Worm (Caenorhabditis elegans) whole organism, L3 larva: Measurements from ENCODE around the gene glb-31.

Source experiments
- R02D3.7 ChIP-seq: fragments of 150-350 bp; optimal IDR thresholded peaks from 2 replicates; lab custom pipeline; 2014; ENCODE audit warnings: missing biosample characterization, missing genetic modification characterization
- ZK546.5 ChIP-seq: sonication (generic microtip); optimal IDR thresholded peaks from 2 replicates; lab custom pipeline; 2017; ENCODE audit warnings: missing biosample characterization, missing genetic modification characterization
- ama-1 ChIP-seq: fragments of 150-350 bp; optimal IDR thresholded peaks from 2 replicates; lab custom pipeline; 2018
- ceh-16 ChIP-seq: sonication (generic microtip); optimal IDR thresholded peaks from 2 replicates; lab custom pipeline; 2017; ENCODE audit warnings: missing biosample characterization, missing genetic modification characterization
- ceh-28 ChIP-seq: fragments of 150-350 bp; optimal IDR thresholded peaks from 2 replicates; lab custom pipeline; 2014; ENCODE audit warnings: missing biosample characterization, missing genetic modification reagents, missing genetic modification characterization
- daf-12 ChIP-seq: fragments of 150-350 bp; optimal IDR thresholded peaks from 2 replicates; lab custom pipeline; 2014; ENCODE audit warnings: missing biosample characterization, missing genetic modification reagents, missing genetic modification characterization
- egl-27 ChIP-seq: sonication (generic microtip); optimal IDR thresholded peaks from 4 replicates; lab custom pipeline; 2017; ENCODE audit warnings: missing biosample characterization, missing genetic modification reagents, missing genetic modification characterization
- egl-5 ChIP-seq: fragments of 150-350 bp; optimal IDR thresholded peaks from 2 replicates; lab custom pipeline; 2017; ENCODE audit warnings: missing biosample characterization, missing genetic modification reagents, missing genetic modification characterization, inconsistent platforms
- elt-1 ChIP-seq: fragments of 150-350 bp; optimal IDR thresholded peaks from 2 replicates; lab custom pipeline; 2014; ENCODE audit warnings: missing biosample characterization, missing genetic modification characterization
- elt-3 ChIP-seq, 3 experiments: fragments of 150-350 bp in 1 of 3; sonication (generic microtip) in 2 of 3; optimal IDR thresholded peaks; 2 replicates in 2 of 3; 4 replicates in 1 of 3; lab custom pipeline; 2014 to 2017; ENCODE audit warnings: missing biosample characterization in 3 of 3, missing genetic modification characterization in 3 of 3
- fkh-2 ChIP-seq: fragments of 150-350 bp; optimal IDR thresholded peaks from 2 replicates; lab custom pipeline; 2014; ENCODE audit warnings: missing biosample characterization, missing genetic modification reagents, missing genetic modification characterization
- fos-1 ChIP-seq: fragments of 150-350 bp; optimal IDR thresholded peaks from 2 replicates; lab custom pipeline; 2014; ENCODE audit warnings: missing biosample characterization, missing genetic modification characterization
- hmg-11 ChIP-seq: sonication (generic microtip); optimal IDR thresholded peaks from 2 replicates; lab custom pipeline; 2016; ENCODE audit warnings: missing genetic modification characterization, missing compliant biosample characterization
- jun-1 ChIP-seq: fragments of 150-350 bp; optimal IDR thresholded peaks from 2 replicates; lab custom pipeline; 2014; ENCODE audit warnings: missing biosample characterization, missing genetic modification reagents, missing genetic modification characterization
- lin-15B ChIP-seq: fragments of 150-350 bp; optimal IDR thresholded peaks from 2 replicates; lab custom pipeline; 2014; ENCODE audit warnings: missing biosample characterization, missing genetic modification characterization
- lsy-12 ChIP-seq: sonication (generic microtip); optimal IDR thresholded peaks from 2 replicates; lab custom pipeline; 2016; ENCODE audit warnings: mild to moderate bottlenecking, missing genetic modification characterization, missing compliant biosample characterization
- mdl-1 ChIP-seq: fragments of 150-350 bp; optimal IDR thresholded peaks from 2 replicates; lab custom pipeline; 2014; ENCODE audit warnings: missing biosample characterization, missing genetic modification characterization
- mml-1 ChIP-seq: fragments of 150-350 bp; sonication (generic microtip); optimal IDR thresholded peaks from 3 replicates; lab custom pipeline; 2014; ENCODE audit warnings: missing biosample characterization, missing genetic modification characterization
- nhr-12 ChIP-seq: fragments of 150-350 bp; optimal IDR thresholded peaks from 2 replicates; lab custom pipeline; 2014; ENCODE audit warnings: missing biosample characterization, missing genetic modification characterization
- nhr-23 ChIP-seq: fragments of 150-350 bp; optimal IDR thresholded peaks from 2 replicates; lab custom pipeline; 2014; ENCODE audit warnings: missing biosample characterization, missing genetic modification reagents, missing genetic modification characterization
- nhr-237 ChIP-seq: fragments of 150-350 bp; optimal IDR thresholded peaks from 2 replicates; lab custom pipeline; 2014; ENCODE audit warnings: missing biosample characterization, missing genetic modification characterization
- nhr-25 ChIP-seq: sonication (generic microtip); optimal IDR thresholded peaks from 2 replicates; lab custom pipeline; 2017; ENCODE audit warnings: missing biosample characterization, missing genetic modification characterization
- nhr-28 ChIP-seq: fragments of 150-350 bp; optimal IDR thresholded peaks from 2 replicates; lab custom pipeline; 2014; ENCODE audit warnings: missing biosample characterization, missing genetic modification characterization
- nhr-43 ChIP-seq: sonication (generic microtip); optimal IDR thresholded peaks from 2 replicates; lab custom pipeline; 2016; ENCODE audit warnings: mild to moderate bottlenecking, missing genetic modification characterization, missing compliant biosample characterization; ENCODE audit not compliant: poor library complexity, severe bottlenecking
- nhr-67 ChIP-seq: fragments of 150-350 bp; optimal IDR thresholded peaks from 2 replicates; lab custom pipeline; 2014; ENCODE audit warnings: missing biosample characterization, missing genetic modification characterization
- nhr-76 ChIP-seq: fragments of 150-350 bp; sonication (generic microtip); optimal IDR thresholded peaks from 5 replicates; lab custom pipeline; 2014; ENCODE audit warnings: missing biosample characterization, missing genetic modification characterization
- nhr-77 ChIP-seq: fragments of 150-350 bp; optimal IDR thresholded peaks from 2 replicates; lab custom pipeline; 2014; ENCODE audit warnings: missing biosample characterization, missing genetic modification characterization
- pha-4 ChIP-seq: fragments of 150-350 bp; optimal IDR thresholded peaks from 2 replicates; lab custom pipeline; 2014; ENCODE audit warnings: missing biosample characterization, missing genetic modification reagents, missing genetic modification characterization
- pqm-1 ChIP-seq: fragments of 150-350 bp; optimal IDR thresholded peaks from 2 replicates; lab custom pipeline; 2017; ENCODE audit warnings: missing biosample characterization, missing genetic modification characterization, inconsistent platforms
- sea-2 ChIP-seq: fragments of 150-350 bp; sonication (generic microtip); optimal IDR thresholded peaks from 4 replicates; lab custom pipeline; 2014; ENCODE audit warnings: missing biosample characterization, missing genetic modification reagents, missing genetic modification characterization
- skn-1 ChIP-seq: fragments of 150-350 bp; optimal IDR thresholded peaks from 2 replicates; lab custom pipeline; 2014; ENCODE audit warnings: missing biosample characterization, missing genetic modification characterization
- snpc-4 ChIP-seq: fragments of 150-350 bp; optimal IDR thresholded peaks from 2 replicates; lab custom pipeline; 2014; ENCODE audit warnings: missing biosample characterization, missing genetic modification characterization
- tbx-2 ChIP-seq: sonication (generic microtip); optimal IDR thresholded peaks from 2 replicates; lab custom pipeline; 2016; ENCODE audit warnings: mild to moderate bottlenecking, missing genetic modification characterization, missing compliant biosample characterization
- unc-39 ChIP-seq: sonication (generic microtip); optimal IDR thresholded peaks from 4 replicates; lab custom pipeline; 2017; ENCODE audit warnings: missing biosample characterization, missing genetic modification characterization
- unc-62 ChIP-seq: fragments of 150-350 bp; sonication (generic microtip); optimal IDR thresholded peaks from 4 replicates; lab custom pipeline; 2014; ENCODE audit warnings: missing biosample characterization, missing genetic modification reagents, missing genetic modification characterization
- zag-1 ChIP-seq: fragments of 150-350 bp; optimal IDR thresholded peaks from 2 replicates; lab custom pipeline; 2014; ENCODE audit warnings: missing biosample characterization, missing genetic modification characterization
- ztf-11 ChIP-seq: fragments of 150-350 bp; optimal IDR thresholded peaks from 2 replicates; lab custom pipeline; 2014; ENCODE audit warnings: missing biosample characterization, missing genetic modification characterization
- ztf-4 ChIP-seq: fragments of 150-350 bp; optimal IDR thresholded peaks from 2 replicates; lab custom pipeline; 2014; ENCODE audit warnings: missing biosample characterization, missing genetic modification characterization

glb-31 gene

DNA sequence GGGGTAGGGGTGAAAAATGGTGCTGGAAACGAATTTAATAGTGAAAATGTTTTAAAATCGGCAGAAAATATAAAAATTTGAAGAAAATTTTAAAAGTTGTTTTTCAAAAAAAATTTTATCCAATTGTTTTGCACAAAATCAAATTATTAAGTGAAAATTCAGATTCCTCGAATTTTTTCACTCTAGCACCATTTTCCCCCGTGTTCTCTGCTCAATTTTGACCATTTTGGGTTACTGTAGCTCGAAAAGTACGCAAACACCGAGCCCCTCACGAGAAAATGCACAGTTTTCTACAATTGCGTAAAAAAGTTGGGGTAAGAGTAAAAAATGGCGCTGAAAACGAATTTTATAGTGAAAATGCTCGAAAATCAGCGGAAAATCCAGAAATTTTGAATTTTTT is 28.4 kb upstream of the glb-31 start:
- no peak for TF ChIP-seq ztf-4 (tag; lab: Kevin White, UChicago)
- TF ChIP-seq egl-5 (tag; lab: Kevin White, UChicago) = no peak
- TF ChIP-seq mml-1 (tag; lab: Kevin White, UChicago) = no peak
- TF ChIP-seq elt-1 = no peak
- no peak for TF ChIP-seq tbx-2 (tag; lab: Kevin White, UChicago)
- no peak for TF ChIP-seq egl-27 (tag; lab: Kevin White, UChicago)
- no peak for TF ChIP-seq ztf-11 (tag; lab: Kevin White, UChicago)
- TF ChIP-seq nhr-237 (tag; lab: Kevin White, UChicago) = no peak
- TF ChIP-seq ama-1 (lab: Kevin White, UChicago) = no peak
- no peak for TF ChIP-seq hmg-11 (tag; lab: Kevin White, UChicago)
- TF ChIP-seq nhr-77 = no peak
- TF ChIP-seq nhr-76 = no peak
- no peak for TF ChIP-seq ZK546.5
- no peak for TF ChIP-seq lin-15B (tag; lab: Kevin White, UChicago)
- no peak for TF ChIP-seq nhr-43 (tag; lab: Kevin White, UChicago)
- no peak for TF ChIP-seq nhr-67
- TF ChIP-seq daf-12 (tag; lab: Kevin White, UChicago) = no peak
- TF ChIP-seq skn-1 (tag; lab: Kevin White, UChicago) = no peak
- no peak for TF ChIP-seq ceh-16 (tag; lab: Kevin White, UChicago)

DNA sequence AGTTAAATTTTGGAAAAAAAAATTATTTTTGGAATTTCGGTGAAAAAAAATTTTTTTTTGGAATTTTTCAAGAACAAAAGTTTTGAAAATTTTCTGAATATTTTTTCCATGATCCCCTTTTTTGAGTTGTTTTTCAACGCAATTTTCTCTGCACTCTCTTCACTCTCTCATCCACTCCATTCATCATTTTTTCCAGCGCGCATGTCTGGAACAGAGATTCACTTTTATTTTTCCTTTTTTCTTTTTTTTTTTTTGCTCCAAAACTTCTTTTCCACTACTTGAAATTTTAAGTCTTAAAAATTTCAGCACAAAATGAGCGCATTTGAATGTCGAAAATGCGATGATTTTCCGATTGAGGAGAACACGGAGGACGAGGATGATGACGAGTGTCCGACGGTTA is 25.2 kb upstream of the glb-31 start, which contains the start of gene jip-1:
Gene jip-1 (plus strand): TSS at position 301 of the 400 bp plus-strand sequence.
- no peak for TF ChIP-seq unc-39 (tag; lab: Kevin White, UChicago)
- TF ChIP-seq ceh-16 (tag; lab: Kevin White, UChicago) = no peak
- TF ChIP-seq skn-1 (tag; lab: Kevin White, UChicago) = no peak
- TF ChIP-seq egl-27 (tag; lab: Kevin White, UChicago) = no peak
- TF ChIP-seq snpc-4 (tag; lab: Kevin White, UChicago) = no peak
- no peak for TF ChIP-seq tbx-2 (tag; lab: Kevin White, UChicago)
- no peak for TF ChIP-seq nhr-43 (tag; lab: Kevin White, UChicago)
- TF ChIP-seq hmg-11 (tag; lab: Kevin White, UChicago) = no peak
- no peak for TF ChIP-seq ceh-28 (tag; lab: Kevin White, UChicago)
- no peak for TF ChIP-seq elt-1
- no peak for TF ChIP-seq nhr-28
- TF ChIP-seq pha-4 = no peak
- no peak for TF ChIP-seq elt-3 (tag; optimal IDR thresholded peaks at IDR 0.05; lab: Kevin White, UChicago)
- TF ChIP-seq nhr-12 (tag; lab: Kevin White, UChicago) = no peak
- no peak for TF ChIP-seq mdl-1 (tag; lab: Kevin White, UChicago)
- TF ChIP-seq nhr-67 = no peak
- TF ChIP-seq sea-2 (GFP tag; lab: Kevin White, UChicago) = no peak
- TF ChIP-seq nhr-77 = no peak
- no peak for TF ChIP-seq mml-1 (tag; lab: Kevin White, UChicago)

DNA sequence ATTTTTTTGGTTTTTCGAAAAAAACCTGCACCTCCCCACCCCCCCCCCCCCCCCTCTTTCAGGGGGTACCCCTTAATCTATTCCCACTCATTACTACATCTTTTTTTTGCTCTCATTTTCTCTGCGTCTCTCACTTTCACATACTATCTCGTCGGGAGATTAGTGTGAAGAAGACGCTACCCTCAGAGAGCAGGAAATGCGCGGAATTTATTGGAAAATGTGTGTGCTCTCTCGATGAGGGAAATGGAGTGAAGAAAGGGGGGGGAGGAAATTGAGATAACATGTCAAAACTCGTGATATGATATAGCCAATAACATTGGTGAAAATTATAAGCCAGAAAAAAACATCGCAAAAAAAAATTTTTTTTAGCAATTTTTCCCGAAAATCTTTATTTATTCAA is 24.1 kb upstream of the glb-31 start:
- TF ChIP-seq fkh-2 (tag; lab: Kevin White, UChicago) (no peak), hmg-11 (tag; lab: Kevin White, UChicago) (peak; percentile 8)

DNA sequence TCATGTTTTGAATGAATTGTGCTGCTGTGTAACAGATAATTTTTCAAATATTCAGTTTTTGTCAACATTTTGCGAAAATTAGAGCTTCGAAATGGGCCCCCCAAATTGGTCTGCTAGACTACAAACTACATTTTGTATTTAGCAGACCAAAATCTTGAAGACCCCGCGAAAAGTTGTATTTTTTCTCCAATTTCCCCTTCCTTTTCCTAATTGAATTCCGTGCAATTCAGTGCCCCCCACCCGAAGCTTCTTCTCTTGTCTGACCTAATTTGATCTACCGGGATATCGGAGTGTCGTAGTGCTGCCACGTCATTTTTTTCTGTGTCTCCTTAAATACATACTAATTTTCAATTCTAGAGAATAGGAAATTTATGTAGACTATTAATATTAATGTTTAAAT is 22.6 kb upstream of the glb-31 start:
- no peak for TF ChIP-seq nhr-12 (tag; lab: Kevin White, UChicago)
- TF ChIP-seq unc-39 (tag; lab: Kevin White, UChicago) = no peak
- no peak for TF ChIP-seq ceh-16 (tag; lab: Kevin White, UChicago)
- no peak for TF ChIP-seq pqm-1 (tag; lab: Kevin White, UChicago)
- TF ChIP-seq jun-1 = no peak
- no peak for TF ChIP-seq lsy-12 (tag; lab: Kevin White, UChicago)
- TF ChIP-seq daf-12 (tag; lab: Kevin White, UChicago) = no peak
- TF ChIP-seq zag-1 = no peak
- no peak for TF ChIP-seq skn-1 (tag; lab: Kevin White, UChicago)
- no peak for TF ChIP-seq fos-1
- TF ChIP-seq unc-62 (GFP tag; lab: Kevin White, UChicago) = no peak
- no peak for TF ChIP-seq ztf-4 (tag; lab: Kevin White, UChicago)
- TF ChIP-seq ceh-28 (tag; lab: Kevin White, UChicago) = no peak
- TF ChIP-seq mml-1 (tag; lab: Kevin White, UChicago) = no peak
- no peak for TF ChIP-seq R02D3.7
- TF ChIP-seq nhr-25 (tag; lab: Kevin White, UChicago) = no peak
- no peak for TF ChIP-seq nhr-23 (tag; lab: Kevin White, UChicago)
- no peak for TF ChIP-seq nhr-43 (tag; lab: Kevin White, UChicago)
